Fruit fly (Drosophila melanogaster) whole organism, larva: ENCODE data around the gene CG5854.

Experiments
- noc ChIP-seq: fragments of 200-800 bp; sonication (Bioruptor generic); optimal IDR thresholded peaks from 3 replicates; lab custom pipeline; 2019; ENCODE audit warnings: missing biosample characterization, mild to moderate bottlenecking, missing genetic modification characterization, moderate library complexity

CG5854 gene

dm6 chr3R:23909347-23909862 is 24.3 kb upstream of the CG5854 start:
- TF ChIP-seq noc (tag; lab: Kevin White, UChicago): no peak

dm6 chr3R:23910260-23910887 is 23.3 kb upstream of the CG5854 start:
- no peak for TF ChIP-seq noc (tag; lab: Kevin White, UChicago)

dm6 chr3R:23911073-23911690 is 22.5 kb upstream of the CG5854 start:
- no peak for TF ChIP-seq noc (tag; lab: Kevin White, UChicago)

dm6 chr3R:23912349-23912748 is 21.4 kb upstream of the CG5854 start:
- TF ChIP-seq noc (tag; lab: Kevin White, UChicago): no peak

- TF ChIP-seq noc (tag; lab: Kevin White, UChicago): no peak
These were observed 19.2 kb upstream of the CG5854 start for dm6 chr3R:23914415-23915041.

- TF ChIP-seq noc (tag; lab: Kevin White, UChicago): peak; percentile 18
These were observed 18.7 kb upstream of the CG5854 start for dm6 chr3R:23915042-23915428.

dm6 chr3R:23915967-23916366 is 17.7 kb upstream of the CG5854 start:
- no peak for TF ChIP-seq noc (tag; lab: Kevin White, UChicago)

- TF ChIP-seq noc (tag; lab: Kevin White, UChicago): no peak
These were observed 14.3 kb upstream of the CG5854 start for dm6 chr3R:23919366-23919765.

dm6 chr3R:23920387-23920786 is 13.3 kb upstream of the CG5854 start:
- TF ChIP-seq noc (tag; lab: Kevin White, UChicago): no peak

- TF ChIP-seq noc (tag; lab: Kevin White, UChicago): no peak
These were observed 12.7 kb upstream of the CG5854 start for dm6 chr3R:23920874-23921539.

- TF ChIP-seq noc (tag; lab: Kevin White, UChicago): peak; percentile 81
These were observed 11.8 kb upstream of the CG5854 start for dm6 chr3R:23921701-23922501.

dm6 chr3R:23922502-23923350 is 11.0 kb upstream of the CG5854 start, which contains the start of the genes sba and CG31141:
sba (minus strand) TSS chr3R:23922973.
CG31141 (plus strand) TSS chr3R:23923300.
- no peak for TF ChIP-seq noc (tag; lab: Kevin White, UChicago)

dm6 chr3R:23924200-23924599 is 9.5 kb upstream of the CG5854 start, which contains the start of gene Ndc1:
Ndc1 (plus strand) TSS chr3R:23924399.
- TF ChIP-seq noc (tag; lab: Kevin White, UChicago): no peak

- TF ChIP-seq noc (tag; lab: Kevin White, UChicago): no peak
These were observed 6.3 kb upstream of the CG5854 start, which contains the start of gene CG13601 for dm6 chr3R:23927429-23927828. CG13601 (minus strand) TSS chr3R:23927634.
